Fruit fly (Drosophila melanogaster) whole organism, prepupa: ENCODE measurements around the gene png.

Experiments used
- Blimp-1 ChIP-seq: fragments of 200-800 bp; sonication (Bioruptor generic); optimal IDR thresholded peaks from 3 replicates; lab custom pipeline; 2017; ENCODE audit warnings: missing biosample characterization, missing genetic modification characterization, mild to moderate bottlenecking, moderate library complexity, missing genetic modification reagents
- CG10669 ChIP-seq: fragments of 200-800 bp; sonication (Bioruptor generic); optimal IDR thresholded peaks from 3 replicates; lab custom pipeline; 2018; ENCODE audit warnings: missing biosample characterization, mild to moderate bottlenecking, missing genetic modification characterization, moderate library complexity
- CG11762 ChIP-seq: fragments of 200-800 bp; sonication (Bioruptor generic); optimal IDR thresholded peaks from 3 replicates; lab custom pipeline; 2016; ENCODE audit warnings: missing biosample characterization, missing genetic modification characterization; ENCODE audit not compliant: insufficient read depth
- CG15336 ChIP-seq: fragments of 200-800 bp; sonication (Bioruptor generic); IDR thresholded peaks from 2 replicates; pipeline ENCODE4 v1.3.6; 2022; ENCODE audit warnings: missing biosample characterization, missing genetic modification characterization
- CG1621 ChIP-seq: fragments of 200-800 bp; sonication (Bioruptor generic); optimal IDR thresholded peaks from 3 replicates; lab custom pipeline; 2018; ENCODE audit warnings: missing biosample characterization, mild to moderate bottlenecking, missing genetic modification characterization
- CG16779 ChIP-seq: fragments of 200-800 bp; sonication (Bioruptor generic); optimal IDR thresholded peaks from 3 replicates; lab custom pipeline; 2017; ENCODE audit warnings: missing biosample characterization, mild to moderate bottlenecking, missing genetic modification characterization
- CG3032 ChIP-seq: fragments of 200-800 bp; optimal IDR thresholded peaks from 2 replicates; lab custom pipeline; 2019; ENCODE audit warnings: missing biosample characterization, mild to moderate bottlenecking, missing genetic modification characterization, moderate library complexity
- CG31627 ChIP-seq: fragments of 200-800 bp; sonication (Bioruptor generic); optimal IDR thresholded peaks from 3 replicates; lab custom pipeline; 2016; ENCODE audit warnings: missing biosample characterization, missing genetic modification characterization
- CG32006 ChIP-seq: fragments of 200-800 bp; sonication (Bioruptor generic); optimal IDR thresholded peaks from 3 replicates; lab custom pipeline; 2017; ENCODE audit warnings: missing biosample characterization, mild to moderate bottlenecking, missing genetic modification characterization
- CG3919 ChIP-seq: fragments of 200-800 bp; sonication (Bioruptor generic); optimal IDR thresholded peaks from 3 replicates; lab custom pipeline; 2016; ENCODE audit warnings: missing biosample characterization, missing genetic modification characterization
- CG4318 ChIP-seq: fragments of 200-800 bp; sonication (Bioruptor generic); optimal IDR thresholded peaks from 3 replicates; lab custom pipeline; 2017; ENCODE audit warnings: missing biosample characterization, mild to moderate bottlenecking, missing genetic modification characterization
- CG6792 ChIP-seq: fragments of 200-800 bp; sonication (Bioruptor generic); optimal IDR thresholded peaks from 3 replicates; lab custom pipeline; 2016; ENCODE audit warnings: missing biosample characterization, missing genetic modification characterization
- CG6808 ChIP-seq: fragments of 200-800 bp; sonication (Bioruptor generic); optimal IDR thresholded peaks from 3 replicates; lab custom pipeline; 2017; ENCODE audit warnings: missing biosample characterization, missing genetic modification characterization, mild to moderate bottlenecking, moderate library complexity, missing genetic modification reagents
- CG6854 ChIP-seq: fragments of 200-800 bp; sonication (Bioruptor generic); optimal IDR thresholded peaks from 2 replicates; lab custom pipeline; 2017; ENCODE audit warnings: missing biosample characterization, mild to moderate bottlenecking, missing genetic modification characterization
- CG7368 ChIP-seq: fragments of 200-800 bp; sonication (Bioruptor generic); optimal IDR thresholded peaks from 3 replicates; lab custom pipeline; 2016; ENCODE audit warnings: missing biosample characterization, missing genetic modification characterization
- CG9139 ChIP-seq: fragments of 200-800 bp; sonication (Bioruptor generic); optimal IDR thresholded peaks from 3 replicates; lab custom pipeline; 2017; ENCODE audit warnings: missing biosample characterization, mild to moderate bottlenecking, missing genetic modification characterization
- Eip75B ChIP-seq: fragments of 200-800 bp; sonication (Bioruptor generic); optimal IDR thresholded peaks from 3 replicates; lab custom pipeline; 2016; ENCODE audit warnings: missing biosample characterization, missing genetic modification characterization
- Eip78C ChIP-seq: fragments of 200-800 bp; sonication (Bioruptor generic); peaks from one replicate; lab custom pipeline; 2016; ENCODE audit warnings: missing biosample characterization, missing genetic modification characterization
- Ets21C ChIP-seq: fragments of 200-800 bp; sonication (Bioruptor generic); optimal IDR thresholded peaks from 3 replicates; lab custom pipeline; 2016; ENCODE audit warnings: missing biosample characterization, missing genetic modification characterization
- Ets96B ChIP-seq: fragments of 200-800 bp; optimal IDR thresholded peaks from 2 replicates; lab custom pipeline; 2019; ENCODE audit warnings: missing biosample characterization, mild to moderate bottlenecking, missing genetic modification characterization, moderate library complexity
- Hr4 ChIP-seq: fragments of 200-800 bp; sonication (Bioruptor generic); optimal IDR thresholded peaks from 3 replicates; lab custom pipeline; 2016; ENCODE audit warnings: missing biosample characterization, missing genetic modification characterization
- Met ChIP-seq: fragments of 200-800 bp; sonication (Bioruptor generic); optimal IDR thresholded peaks from 3 replicates; lab custom pipeline; 2016; ENCODE audit warnings: missing biosample characterization, missing genetic modification characterization
- OdsH ChIP-seq: fragments of 200-800 bp; sonication (Bioruptor generic); optimal IDR thresholded peaks from 3 replicates; lab custom pipeline; 2016; ENCODE audit warnings: missing biosample characterization, missing genetic modification characterization
- Smox ChIP-seq: fragments of 200-800 bp; sonication (Bioruptor generic); optimal IDR thresholded peaks from 3 replicates; lab custom pipeline; 2016; ENCODE audit warnings: missing biosample characterization, missing genetic modification characterization
- Sox102F ChIP-seq: fragments of 200-800 bp; sonication (Bioruptor generic); optimal IDR thresholded peaks from 2 replicates; lab custom pipeline; 2016; ENCODE audit warnings: missing biosample characterization, mild to moderate bottlenecking, missing genetic modification characterization
- cyc ChIP-seq: fragments of 200-800 bp; sonication (Bioruptor generic); optimal IDR thresholded peaks from 3 replicates; lab custom pipeline; 2016; ENCODE audit warnings: missing biosample characterization, missing genetic modification characterization
- dac ChIP-seq: fragments of 200-800 bp; sonication (Bioruptor generic); optimal IDR thresholded peaks from 2 replicates; lab custom pipeline; 2017; ENCODE audit warnings: missing biosample characterization, mild to moderate bottlenecking, missing genetic modification characterization
- eg ChIP-seq: fragments of 200-800 bp; sonication (Bioruptor generic); IDR thresholded peaks from 3 replicates; pipeline ENCODE4 v1.3.6; 2022; ENCODE audit warnings: missing biosample characterization, missing genetic modification characterization
- esn ChIP-seq: fragments of 200-800 bp; sonication (Bioruptor generic); optimal IDR thresholded peaks from 2 replicates; lab custom pipeline; 2016; ENCODE audit warnings: missing biosample characterization, mild to moderate bottlenecking, missing genetic modification characterization, moderate library complexity
- fd59A ChIP-seq: fragments of 200-800 bp; sonication (Bioruptor generic); optimal IDR thresholded peaks from 2 replicates; lab custom pipeline; 2017; ENCODE audit warnings: missing biosample characterization, mild to moderate bottlenecking, missing genetic modification characterization, missing genetic modification reagents
- fkh ChIP-seq: fragments of 200-800 bp; sonication (Bioruptor generic); optimal IDR thresholded peaks from 3 replicates; lab custom pipeline; 2017; ENCODE audit warnings: missing biosample characterization, mild to moderate bottlenecking, missing genetic modification characterization, moderate library complexity
- lz ChIP-seq: fragments of 200-800 bp; sonication (Bioruptor generic); optimal IDR thresholded peaks from 3 replicates; lab custom pipeline; 2016; ENCODE audit warnings: missing biosample characterization, missing genetic modification characterization
- pdm3 ChIP-seq: fragments of 200-800 bp; sonication (Bioruptor generic); optimal IDR thresholded peaks from 3 replicates; lab custom pipeline; 2016; ENCODE audit warnings: missing biosample characterization, missing genetic modification characterization
- vri ChIP-seq: fragments of 200-800 bp; sonication (Bioruptor generic); optimal IDR thresholded peaks from 3 replicates; lab custom pipeline; 2016; ENCODE audit warnings: missing biosample characterization, mild to moderate bottlenecking, missing genetic modification characterization

png gene

DNA sequence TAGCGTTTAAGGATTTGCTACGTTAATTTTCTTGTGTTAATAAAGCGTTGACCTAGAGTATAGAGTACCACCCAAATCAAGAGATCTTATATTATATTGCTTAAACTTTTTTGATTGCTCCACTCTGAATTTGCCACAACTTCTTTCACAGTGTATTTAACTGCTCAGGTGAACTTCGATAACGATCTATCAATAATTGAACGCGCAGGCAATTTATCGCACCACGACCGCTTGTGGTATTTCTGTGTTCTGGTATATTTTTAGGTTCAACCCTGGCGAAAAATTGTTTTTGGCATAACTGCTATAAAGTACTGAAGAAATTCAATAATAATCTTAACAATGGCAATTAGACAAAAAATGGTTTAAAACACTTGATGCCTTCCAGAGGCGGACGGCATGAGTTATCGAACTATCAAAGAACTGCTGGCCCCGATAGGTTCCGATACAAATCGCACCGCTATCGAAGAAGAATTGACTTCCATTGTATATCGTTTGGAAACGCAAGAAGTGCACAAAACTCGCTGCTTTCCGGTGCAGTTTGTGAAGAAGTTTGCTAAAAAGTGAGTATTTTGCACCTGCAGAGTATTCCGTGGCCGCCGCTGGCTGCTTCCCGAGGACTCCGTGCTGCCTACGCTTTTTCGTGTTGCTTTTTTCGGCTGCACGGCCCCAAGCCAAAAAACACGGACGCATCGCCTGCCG is 12.9 kb upstream of the png start, which contains the start of gene ssx (continued):
- TF ChIP-seq Eip75B (GFP tag; lab: Kevin White, UChicago) (no peak), CG3919 (GFP tag; lab: Kevin White, UChicago) (peak; percentile 70), cyc (GFP tag; lab: Kevin White, UChicago) (peak; percentile 51), CG1621 (peak; percentile 37), CG31627 (GFP tag; lab: Kevin White, UChicago) (peak; percentile 67), OdsH (GFP tag; lab: Kevin White, UChicago) (no peak)

DNA sequence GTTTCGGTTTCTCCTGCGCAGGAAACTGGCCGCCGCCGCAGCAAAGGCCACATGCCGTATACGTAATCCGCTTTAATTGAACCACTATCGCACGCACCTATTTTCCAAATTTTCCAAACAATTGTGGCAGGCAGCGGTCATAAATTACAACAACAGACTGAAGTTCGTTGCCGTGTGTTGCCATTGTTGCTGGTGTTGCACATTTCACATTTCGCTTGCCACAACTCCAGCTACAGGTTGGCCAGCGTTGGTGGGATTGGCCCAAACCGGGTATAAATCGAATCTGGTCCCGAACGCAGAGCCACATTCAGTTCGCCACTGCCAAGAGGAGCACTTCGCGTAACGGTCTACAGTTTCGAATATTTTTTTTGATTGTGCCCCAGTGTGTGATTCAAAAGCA is 11.5 kb upstream of the png start, which contains the start of gene CG14770:
TSS of gene CG14770 (plus strand) at position 301 of the 400 bp plus-strand sequence.
- TF ChIP-seq CG32006 (GFP tag; lab: Kevin White, UChicago): no peak
- TF ChIP-seq CG7368 (GFP tag; lab: Kevin White, UChicago): no peak
- no peak for TF ChIP-seq CG9139 (GFP tag; lab: Kevin White, UChicago)
- no peak for TF ChIP-seq CG6854 (GFP tag; lab: Kevin White, UChicago)
- TF ChIP-seq CG15336 (GFP tag; lab: Robert Waterston, UW): no peak
- TF ChIP-seq Blimp-1 (GFP tag; lab: Kevin White, UChicago): no peak
- TF ChIP-seq Eip75B (GFP tag; lab: Kevin White, UChicago): no peak
- no peak for TF ChIP-seq fd59A (GFP tag; lab: Kevin White, UChicago)
- no peak for TF ChIP-seq CG6808 (GFP tag; lab: Kevin White, UChicago)
- TF ChIP-seq pdm3 (GFP tag; lab: Kevin White, UChicago): no peak
- TF ChIP-seq Sox102F (GFP tag; lab: Kevin White, UChicago): no peak
- TF ChIP-seq CG6792 (GFP tag; lab: Kevin White, UChicago): no peak
- no peak for TF ChIP-seq Ets96B (tag; lab: Kevin White, UChicago)
- TF ChIP-seq CG11762 (GFP tag; lab: Kevin White, UChicago): no peak
- TF ChIP-seq Ets21C: no peak
- TF ChIP-seq Eip78C (GFP tag; lab: Kevin White, UChicago): no peak
- TF ChIP-seq cyc (GFP tag; lab: Kevin White, UChicago): no peak
- TF ChIP-seq Smox (GFP tag; lab: Kevin White, UChicago): no peak
- TF ChIP-seq, all 60 proteins: peak for 0

- TF ChIP-seq vri (GFP tag; lab: Kevin White, UChicago) (peak; percentile 35), CG10669 (GFP tag; lab: Kevin White, UChicago) (no peak), eg (GFP tag; lab: Robert Waterston, UW) (no peak), Hr4 (GFP tag; lab: Kevin White, UChicago) (no peak), fkh (GFP tag; lab: Kevin White, UChicago) (no peak), cyc (GFP tag; lab: Kevin White, UChicago) (no peak)
These were observed 3.8 kb downstream of the png start, which contains the start of the genes CG12773 and CG11417 for dm6 chrX:1353322-1354212. TSS of gene CG12773 (minus strand) at chrX:1353981. TSS of gene CG11417 (plus strand) at chrX:1354014.

dm6 chrX:1349255-1349654 is 8.1 kb downstream of the png start, which contains the start of gene MTPAP:
TSS of gene MTPAP (minus strand) at chrX:1349357.
- TF ChIP-seq dac: no peak
- no peak for TF ChIP-seq Ets96B (tag; lab: Kevin White, UChicago)
- TF ChIP-seq CG10669 (GFP tag; lab: Kevin White, UChicago): no peak
- no peak for TF ChIP-seq CG16779 (tag; lab: Kevin White, UChicago)
- peak; percentile 35 for TF ChIP-seq Eip78C (GFP tag; lab: Kevin White, UChicago)
- TF ChIP-seq lz: peak; percentile 29
- no peak for TF ChIP-seq Met (GFP tag; lab: Kevin White, UChicago)
- no peak for TF ChIP-seq CG4318
- peak; percentile 45 for TF ChIP-seq esn
- TF ChIP-seq CG3032 (tag; lab: Kevin White, UChicago): peak; percentile 21
